Worm (Caenorhabditis elegans): ENCODE results near the gene glr-4.

DNA sequence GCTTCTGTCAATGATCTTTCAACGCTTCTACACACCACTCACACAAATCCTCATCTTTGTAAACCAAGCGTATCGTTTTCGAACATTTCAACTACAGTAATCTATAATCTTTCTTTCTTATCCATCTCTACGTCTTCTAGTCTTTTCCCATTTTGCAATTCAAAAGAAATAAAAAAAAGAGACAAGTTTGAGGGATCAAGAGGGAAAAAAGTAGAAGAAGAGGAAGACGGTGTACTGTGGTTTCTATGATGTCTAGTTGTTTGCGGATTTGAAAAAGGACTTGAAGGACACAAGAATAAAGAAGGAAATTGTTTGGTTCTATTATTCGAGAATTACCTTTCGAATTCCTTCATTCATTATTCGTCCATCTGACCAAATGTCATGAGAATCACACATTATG lies 1.6 kb downstream of the glr-4 start:
- no peak for TF ChIP-seq ces-1 (GFP tag; optimal IDR thresholded peaks at IDR 0.05)
- no peak for TF ChIP-seq pha-4 (tag; optimal IDR thresholded peaks at IDR 0.05)
- no peak for TF ChIP-seq snpc-4 (tag; optimal IDR thresholded peaks at IDR 0.05)
- no peak for TF ChIP-seq elt-3 (tag; optimal IDR thresholded peaks at IDR 0.05)
- TF ChIP-seq unc-39 (tag; optimal IDR thresholded peaks at IDR 0.05), result no peak
